Fruit fly (Drosophila melanogaster): ENCODE data around the gene CG42714.

DNA sequence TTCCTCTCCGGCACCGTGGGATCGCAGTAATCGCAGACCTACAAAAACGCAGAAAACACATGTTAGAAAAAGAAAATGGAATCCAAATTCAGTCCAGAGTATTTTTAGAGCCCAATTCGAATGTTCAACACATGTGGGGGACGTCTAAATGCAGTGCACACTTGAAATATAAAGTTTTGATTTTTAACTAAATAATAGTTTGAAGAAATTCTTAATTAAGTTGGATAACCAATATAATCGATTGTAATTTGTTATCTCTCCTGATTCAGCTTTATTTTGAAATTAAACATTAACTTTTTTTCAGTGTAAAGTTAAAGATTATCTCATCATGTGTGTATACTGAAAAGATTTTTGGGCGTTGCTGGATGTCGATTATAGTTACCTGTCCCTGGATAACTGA lies 16.6 kb downstream of the CG42714 start:
- TF ChIP-seq CG32121 (GFP tag; IDR thresholded peaks at IDR 0.05) (no peak), gl (tag; optimal IDR thresholded peaks at IDR 0.05) (no peak), Pif1B (GFP tag; optimal IDR thresholded peaks at IDR 0.05) (no peak), Ets98B (GFP tag; IDR thresholded peaks at IDR 0.05) (no peak), EcR (GFP tag; optimal IDR thresholded peaks at IDR 0.05) (no peak), CG8159 (tag; optimal IDR thresholded peaks at IDR 0.05) (no peak), Pif1A (GFP tag; optimal IDR thresholded peaks at IDR 0.05) (no peak), CG15710 (tag; optimal IDR thresholded peaks at IDR 0.05) (no peak), D1 (tag; optimal IDR thresholded peaks at IDR 0.05) (no peak), CG17806 (tag; optimal IDR thresholded peaks at IDR 0.05) (no peak), rn (GFP tag; IDR thresholded peaks at IDR 0.05) (0 out of 2 replicates have a peak, but pooled peaks have one; percentile 15), CG13204 (GFP tag; optimal IDR thresholded peaks at IDR 0.05) (no peak), CG10348 (GFP tag; IDR thresholded peaks at IDR 0.05) (no peak)
